Fruit fly (Drosophila melanogaster): ENCODE data around the gene Tm2.

DNA sequence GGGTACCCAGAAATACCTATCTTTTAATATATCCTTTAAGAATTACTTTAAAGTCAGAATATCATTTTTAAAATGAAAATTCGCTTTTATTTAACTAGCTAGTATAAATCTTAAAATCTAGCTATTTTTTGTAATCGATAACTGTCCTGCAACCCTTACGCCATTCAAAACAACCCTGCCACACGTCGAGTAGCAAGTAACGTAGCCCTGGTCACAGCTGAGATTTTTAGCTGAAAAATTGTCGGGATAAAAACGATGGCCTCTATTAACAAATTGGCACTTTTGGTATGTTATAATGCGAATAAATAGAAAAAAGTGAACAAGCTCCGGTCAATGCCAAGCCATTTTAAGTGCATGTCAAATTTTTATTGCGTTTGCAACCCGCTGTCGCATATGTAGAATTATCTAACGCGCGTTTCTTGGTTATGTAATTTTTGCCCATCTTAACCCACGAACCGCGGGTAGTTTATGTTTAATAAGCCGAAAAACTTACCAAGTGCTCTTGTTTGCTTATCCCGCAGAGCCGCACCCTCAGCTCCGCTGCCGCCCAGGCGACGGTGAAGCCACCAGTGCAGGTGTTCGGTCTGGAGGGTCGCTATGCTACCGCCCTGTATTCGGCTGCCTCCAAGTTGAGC lies 44.5 kb upstream of the Tm2 start, which contains the start of gene ATPsynO:
- TF ChIP-seq Neu2 (GFP tag; optimal IDR thresholded peaks at IDR 0.05; ENCODE audit: borderline replicate concordance) = no peak
- no peak for TF ChIP-seq pfk (GFP tag; optimal IDR thresholded peaks at IDR 0.05)
- no peak for TF ChIP-seq CG12299 (tag; optimal IDR thresholded peaks at IDR 0.05)
- no peak for TF ChIP-seq B-H1 (GFP tag; IDR thresholded peaks at IDR 0.05)
- no peak for TF ChIP-seq ATbp (GFP tag; optimal IDR thresholded peaks at IDR 0.05)
- TF ChIP-seq lola (GFP tag; optimal IDR thresholded peaks at IDR 0.05) = no peak
- no peak for TF ChIP-seq wek (GFP tag; optimal IDR thresholded peaks at IDR 0.05)
- TF ChIP-seq Dll (GFP tag; IDR thresholded peaks at IDR 0.05; ENCODE audit: partially characterized antibody) = 0 out of 4 replicates have a peak, but pooled peaks have one; percentile 29
- TF ChIP-seq Atf3 (GFP tag; optimal IDR thresholded peaks at IDR 0.05) = no peak
- TF ChIP-seq CkIIα-i1 (GFP tag; IDR thresholded peaks at IDR 0.05) = no peak
- TF ChIP-seq CG31388 (GFP tag; optimal IDR thresholded peaks at IDR 0.05) = no peak
